Fruit fly (Drosophila melanogaster): ENCODE results near the gene fh.

The fh gene

dm6 chrX:9118961-9119633 lies 29.8 kb downstream of the fh start (continued):
- TF ChIP-seq CG11247 (GFP tag; IDR thresholded peaks at IDR 0.05) (no peak), prd (optimal IDR thresholded peaks at IDR 0.05) (no peak), prd (GFP tag; IDR thresholded peaks at IDR 0.05) (peak; percentile 27; the same call in 2 of the 3 replicates), Ravus (GFP tag; IDR thresholded peaks at IDR 0.05) (no peak), sug (tag; optimal IDR thresholded peaks at IDR 0.05) (peak; percentile 12), Hand (GFP tag; optimal IDR thresholded peaks at IDR 0.05) (no peak), fu2 (GFP tag; optimal IDR thresholded peaks at IDR 0.05) (no peak), cas (GFP tag; IDR thresholded peaks at IDR 0.05) (no peak), crol (GFP tag; IDR thresholded peaks at IDR 0.05) (peak; percentile 84), CG11504 (tag; optimal IDR thresholded peaks at IDR 0.05) (peak; percentile 71), CG3726 (GFP tag; IDR thresholded peaks at IDR 0.05) (no peak), CG8281 (tag; optimal IDR thresholded peaks at IDR 0.05) (no peak), ATbp (GFP tag; optimal IDR thresholded peaks at IDR 0.05) (no peak), CG3163 (GFP tag; optimal IDR thresholded peaks at IDR 0.05) (no peak), Max (GFP tag; optimal IDR thresholded peaks at IDR 0.05) (peak; percentile 22), CG15011 (GFP tag; optimal IDR thresholded peaks at IDR 0.05) (peak; percentile 10), tin (GFP tag; optimal IDR thresholded peaks at IDR 0.05) (peak; percentile 35), Aef1 (GFP tag; IDR thresholded peaks at IDR 0.05) (no peak), CG4617 (GFP tag; optimal IDR thresholded peaks at IDR 0.05; ENCODE audit: borderline replicate concordance) (no peak), kay (GFP tag; optimal IDR thresholded peaks at IDR 0.05) (no peak), CG2116 (GFP tag; optimal IDR thresholded peaks at IDR 0.05) (no peak), wdn (GFP tag; IDR thresholded peaks at IDR 0.05) (no peak), Pdp1 (GFP tag; optimal IDR thresholded peaks at IDR 0.05) (peak; percentile 12 to 17), chm (GFP tag; IDR thresholded peaks at IDR 0.05) (0 out of 2 replicates have a peak, but pooled peaks have one; percentile 30), CG4820 (GFP tag; optimal IDR thresholded peaks at IDR 0.05) (peak; percentile 36), CG7556 (GFP tag; optimal IDR thresholded peaks at IDR 0.05) (no peak), CG10267 (tag; optimal IDR thresholded peaks at IDR 0.05) (peak; percentile 16)

- TF ChIP-seq row (GFP tag; IDR thresholded peaks at IDR 0.05) = 0 out of 3 replicates have a peak, but pooled peaks have one; percentile 2
- no peak for TF ChIP-seq Nf-YC (tag; optimal IDR thresholded peaks at IDR 0.05)
- peak; percentile 4 for TF ChIP-seq zen (tag; optimal IDR thresholded peaks at IDR 0.05)
- peak; percentile 50 for TF ChIP-seq CG13894 (tag; optimal IDR thresholded peaks at IDR 0.05)
- no peak for TF ChIP-seq Hmx (GFP tag; optimal IDR thresholded peaks at IDR 0.05)
- TF ChIP-seq CG1832 (GFP tag; optimal IDR thresholded peaks at IDR 0.05) = no peak
- peak; percentile 49 to 96 for TF ChIP-seq insv (GFP tag; optimal IDR thresholded peaks at IDR 0.05)
- TF ChIP-seq org-1 (GFP tag; optimal IDR thresholded peaks at IDR 0.05) = no peak
- no peak for TF ChIP-seq CG17385 (GFP tag; optimal IDR thresholded peaks at IDR 0.05)
- peak; percentile 30 for TF ChIP-seq Elba2 (GFP tag; optimal IDR thresholded peaks at IDR 0.05)
- peak; percentile 61 for TF ChIP-seq sens (GFP tag)
Measured at dm6 chrX:9117831-9118230, 31.0 kb downstream of the fh start.
